Fruit fly (Drosophila melanogaster): ENCODE data around the gene CG43229.

The CG43229 gene

DNA sequence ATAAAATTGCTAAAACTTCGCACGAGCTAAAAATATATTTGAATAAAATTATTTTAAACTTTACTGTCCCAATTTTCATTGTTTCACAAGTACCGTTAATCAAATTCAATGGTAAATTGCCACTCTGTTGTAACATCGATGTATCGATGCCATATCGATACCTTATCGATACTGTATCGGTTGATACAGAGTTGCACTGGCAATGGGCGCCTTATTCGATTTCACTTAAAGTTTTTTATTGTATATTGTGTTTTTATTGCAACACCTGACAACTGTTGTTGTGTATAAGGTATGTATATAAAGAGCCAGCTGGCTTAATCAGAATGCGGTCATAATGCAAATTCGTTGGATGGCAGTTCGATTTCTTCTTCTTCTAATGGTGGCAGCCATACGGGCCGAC is at the start of gene CG43229:
Gene CG43229 (plus strand): TSS at position 246 of the 400 bp plus-strand sequence.
- TF ChIP-seq usp (GFP tag; optimal IDR thresholded peaks at IDR 0.05) (no peak), pan (optimal IDR thresholded peaks at IDR 0.05) (no peak), Dll (optimal IDR thresholded peaks at IDR 0.05) (no peak), CG8478 (optimal IDR thresholded peaks at IDR 0.05) (no peak), EcR (GFP tag; optimal IDR thresholded peaks at IDR 0.05) (no peak), psq (optimal IDR thresholded peaks at IDR 0.05) (no peak)

DNA sequence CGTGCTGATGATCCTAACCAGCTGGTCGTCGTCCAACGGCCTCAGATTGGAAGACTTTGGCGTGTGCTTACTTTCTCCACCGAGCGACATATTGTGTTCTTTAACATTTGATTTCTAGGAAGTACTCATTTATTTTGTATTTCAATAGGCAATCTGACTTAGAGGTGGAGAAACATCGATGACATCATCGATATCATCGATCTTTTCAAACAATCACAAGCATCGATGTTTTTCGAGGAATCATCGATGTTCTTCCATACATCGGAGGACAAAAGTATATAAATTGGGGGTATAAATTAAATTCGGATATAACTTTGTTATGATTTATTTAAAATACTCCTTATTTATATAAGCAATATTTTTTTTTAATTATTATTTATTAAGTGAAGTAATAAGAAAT is 48.0 kb upstream of the CG43229 start, which contains the start of gene Swt1:
Gene Swt1 (minus strand): TSS at position 177 of the 400 bp plus-strand sequence.
- TF ChIP-seq psq (optimal IDR thresholded peaks at IDR 0.05) (no peak), Dll (optimal IDR thresholded peaks at IDR 0.05) (no peak), pan (optimal IDR thresholded peaks at IDR 0.05) (no peak), EcR (GFP tag; optimal IDR thresholded peaks at IDR 0.05) (no peak), CG8478 (optimal IDR thresholded peaks at IDR 0.05) (no peak), usp (GFP tag; optimal IDR thresholded peaks at IDR 0.05) (no peak)

DNA sequence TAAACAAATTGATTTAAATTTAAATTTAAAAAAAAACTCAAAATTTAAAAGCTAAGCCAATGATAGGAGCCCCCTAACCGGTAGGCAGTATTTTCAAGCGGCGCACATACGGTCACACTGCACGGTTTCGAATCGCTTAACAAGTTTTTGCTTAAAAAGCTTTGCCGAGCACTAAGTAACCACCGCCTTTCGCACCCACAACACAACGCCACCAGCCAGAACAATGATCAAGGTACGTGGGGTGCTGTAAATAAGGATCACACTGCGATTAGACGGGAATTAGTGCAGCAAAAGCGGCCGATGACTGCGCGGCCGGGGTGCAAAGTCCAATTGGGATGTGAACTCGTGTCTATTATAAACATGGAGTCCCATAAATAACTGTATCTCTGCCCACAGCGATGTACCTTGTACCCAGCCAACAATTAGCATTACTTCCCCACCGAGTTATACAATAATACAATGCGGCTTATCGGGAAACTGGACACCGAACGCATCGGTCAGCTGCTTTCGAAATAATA is 47.1 kb upstream of the CG43229 start, which contains the start of gene scu:
Gene scu (plus strand): TSS at position 101 of the 518 bp plus-strand sequence.
- TF ChIP-seq Dll (optimal IDR thresholded peaks at IDR 0.05) (no peak), pan (optimal IDR thresholded peaks at IDR 0.05) (no peak), EcR (GFP tag; optimal IDR thresholded peaks at IDR 0.05) (no peak), psq (optimal IDR thresholded peaks at IDR 0.05) (no peak), CG8478 (optimal IDR thresholded peaks at IDR 0.05) (no peak), usp (GFP tag; optimal IDR thresholded peaks at IDR 0.05) (no peak)

DNA sequence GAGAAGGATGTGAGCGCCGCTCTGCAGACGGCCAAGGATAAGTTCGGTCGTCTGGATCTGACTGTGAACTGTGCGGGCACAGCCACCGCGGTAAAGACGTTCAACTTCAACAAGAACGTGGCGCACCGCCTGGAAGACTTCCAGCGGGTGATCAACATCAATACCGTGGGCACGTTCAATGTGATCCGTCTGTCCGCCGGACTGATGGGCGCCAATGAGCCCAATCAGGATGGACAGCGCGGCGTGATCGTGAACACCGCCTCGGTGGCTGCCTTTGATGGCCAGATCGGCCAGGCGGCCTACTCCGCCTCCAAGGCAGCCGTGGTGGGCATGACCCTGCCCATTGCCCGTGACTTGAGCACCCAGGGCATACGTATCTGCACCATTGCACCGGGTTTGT is 46.2 kb upstream of the CG43229 start:
- TF ChIP-seq CG8478 (optimal IDR thresholded peaks at IDR 0.05) (no peak), EcR (GFP tag; optimal IDR thresholded peaks at IDR 0.05) (no peak), Dll (optimal IDR thresholded peaks at IDR 0.05) (no peak), psq (optimal IDR thresholded peaks at IDR 0.05) (no peak), usp (GFP tag; optimal IDR thresholded peaks at IDR 0.05) (no peak), pan (optimal IDR thresholded peaks at IDR 0.05) (no peak)

DNA sequence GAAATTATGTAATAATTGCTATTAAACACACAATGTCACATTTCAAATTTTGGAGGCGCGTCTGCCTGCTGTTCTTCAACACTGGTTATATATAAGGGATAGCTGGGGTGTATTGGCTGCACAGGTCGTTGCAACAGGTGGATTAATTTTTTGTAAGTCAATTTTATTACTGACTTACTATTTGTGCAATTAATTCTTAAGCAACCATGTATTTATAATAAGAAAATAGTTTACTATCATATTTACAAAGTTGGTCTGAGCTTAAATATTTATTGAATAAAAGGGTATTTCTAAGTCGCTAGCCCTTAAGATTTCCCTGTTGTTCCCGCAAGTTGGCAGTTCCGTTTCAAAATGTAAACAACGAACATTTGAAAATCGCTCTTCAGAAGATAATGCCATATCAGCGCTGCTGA is 45.5 kb upstream of the CG43229 start, which contains the start of gene RhoGAP16F:
Gene RhoGAP16F (plus strand): TSS at position 336 of the 413 bp plus-strand sequence.
- peak; percentile 95 for TF ChIP-seq pan (optimal IDR thresholded peaks at IDR 0.05)
- no peak for TF ChIP-seq Dll (optimal IDR thresholded peaks at IDR 0.05)

DNA sequence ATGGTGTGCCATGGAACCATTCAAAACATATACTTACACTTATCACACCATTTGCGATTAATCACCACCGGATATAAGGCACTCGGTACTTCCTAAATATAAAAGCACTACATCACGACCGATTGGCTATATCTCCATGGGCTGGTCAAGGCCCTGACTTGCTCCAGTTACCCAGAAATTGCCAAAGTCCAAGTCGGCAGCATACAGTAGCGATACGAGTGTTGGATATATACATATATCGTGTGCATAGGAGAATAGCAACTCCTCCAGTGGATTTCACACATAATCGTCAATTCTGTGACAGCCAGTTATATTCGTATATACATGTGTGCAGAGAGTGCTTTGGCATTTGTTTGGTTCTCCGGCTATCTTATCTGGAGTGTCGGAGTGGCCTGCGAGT is 44.2 kb upstream of the CG43229 start:
- TF ChIP-seq usp (GFP tag; optimal IDR thresholded peaks at IDR 0.05) (no peak), EcR (GFP tag; optimal IDR thresholded peaks at IDR 0.05) (no peak), CG8478 (optimal IDR thresholded peaks at IDR 0.05) (no peak), Dll (optimal IDR thresholded peaks at IDR 0.05) (no peak), psq (optimal IDR thresholded peaks at IDR 0.05) (no peak), pan (optimal IDR thresholded peaks at IDR 0.05) (no peak)

DNA sequence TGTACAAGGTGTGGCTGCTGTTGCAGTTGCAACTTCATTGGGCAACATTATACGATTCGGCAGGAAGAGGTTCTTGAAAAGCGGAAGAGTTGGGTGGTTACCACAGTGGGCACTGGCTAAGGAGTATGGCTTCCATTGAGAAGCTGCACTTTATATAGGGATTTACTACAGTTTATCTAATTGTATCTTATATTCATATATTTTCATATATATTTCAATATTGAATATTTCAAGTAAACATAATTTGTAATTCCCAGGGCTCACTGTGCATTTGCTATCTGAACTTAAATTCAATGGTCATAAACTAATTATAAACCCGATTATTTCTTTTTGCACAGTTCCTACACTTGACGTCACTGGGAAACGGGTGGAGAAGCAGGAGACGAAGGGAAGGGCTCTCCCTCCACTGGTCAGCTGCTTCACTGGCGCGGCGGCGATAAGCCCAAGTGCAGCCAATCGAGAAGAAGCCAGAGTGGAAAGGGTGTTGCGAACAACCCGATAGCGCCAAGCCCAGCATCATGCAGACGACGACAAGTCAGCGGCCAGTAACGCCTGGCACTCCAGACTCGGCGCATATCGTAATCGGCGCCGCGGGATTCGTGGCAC is 43.5 kb upstream of the CG43229 start:
- no peak for TF ChIP-seq usp (GFP tag; optimal IDR thresholded peaks at IDR 0.05)
- TF ChIP-seq pan (optimal IDR thresholded peaks at IDR 0.05), result no peak
- TF ChIP-seq EcR (GFP tag; optimal IDR thresholded peaks at IDR 0.05), result no peak
- no peak for TF ChIP-seq CG8478 (optimal IDR thresholded peaks at IDR 0.05)
- no peak for TF ChIP-seq psq (optimal IDR thresholded peaks at IDR 0.05)

DNA sequence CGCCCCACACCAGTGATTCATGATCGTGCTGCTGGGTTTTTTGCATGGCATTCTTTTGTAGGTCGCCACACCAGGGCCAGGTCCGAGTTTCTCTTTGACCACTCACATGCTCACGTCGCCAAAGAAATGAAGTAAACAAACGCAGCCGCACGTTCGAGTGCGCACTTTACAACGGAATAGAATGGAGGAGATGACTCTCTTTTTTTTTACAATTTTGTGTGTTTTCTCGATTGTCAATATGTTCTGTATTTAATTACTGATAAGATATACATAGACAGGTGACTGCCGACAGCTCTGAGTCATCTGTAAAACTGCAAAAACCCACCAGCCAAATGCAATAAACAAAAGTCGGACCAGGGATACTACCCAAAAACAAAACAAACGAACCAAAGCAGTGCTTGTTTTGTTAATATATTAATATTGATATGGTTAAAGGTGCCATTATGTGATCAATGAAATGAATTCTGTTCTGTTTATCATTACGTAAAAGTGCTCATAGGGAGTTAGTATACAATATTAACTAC is 38.1 kb upstream of the CG43229 start:
- TF ChIP-seq EcR (GFP tag; optimal IDR thresholded peaks at IDR 0.05) (no peak), psq (optimal IDR thresholded peaks at IDR 0.05) (no peak), pan (optimal IDR thresholded peaks at IDR 0.05) (no peak), CG8478 (optimal IDR thresholded peaks at IDR 0.05) (no peak), Dll (optimal IDR thresholded peaks at IDR 0.05) (no peak), usp (GFP tag; optimal IDR thresholded peaks at IDR 0.05) (no peak)

DNA sequence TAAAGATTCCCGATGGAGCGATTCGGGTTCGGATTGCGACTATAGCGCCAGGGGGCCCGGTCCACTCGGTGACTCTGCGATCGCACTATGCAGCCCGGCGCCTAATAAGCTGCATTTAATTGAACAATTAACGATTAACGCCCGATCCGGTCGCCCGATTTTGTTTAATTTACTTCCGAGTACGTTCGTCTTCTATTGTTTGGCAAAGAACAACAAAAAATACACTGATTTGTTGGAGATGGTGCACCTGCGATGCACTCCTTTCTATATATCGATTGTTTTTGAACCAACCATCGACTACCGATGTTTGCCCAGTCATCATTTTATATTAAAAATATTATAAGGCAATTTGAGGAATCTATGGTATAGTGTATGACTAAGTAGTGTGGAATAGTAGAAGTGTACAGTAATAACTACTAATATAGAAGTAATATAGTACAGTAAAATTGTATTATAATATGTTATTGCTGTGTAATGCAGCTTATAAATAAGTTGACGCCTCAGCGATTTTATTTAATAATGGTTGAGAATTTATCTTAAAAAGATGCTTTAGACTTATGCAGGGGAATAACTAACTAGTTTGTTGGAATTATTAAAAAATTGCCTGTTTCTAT is 37.1 kb upstream of the CG43229 start, which contains the start of gene Mvb12:
Gene Mvb12 (minus strand): TSS at position 217 of the 614 bp plus-strand sequence.
- TF ChIP-seq CG8478 (optimal IDR thresholded peaks at IDR 0.05) (no peak), psq (optimal IDR thresholded peaks at IDR 0.05) (no peak), Dll (optimal IDR thresholded peaks at IDR 0.05) (no peak), pan (optimal IDR thresholded peaks at IDR 0.05) (no peak), usp (GFP tag; optimal IDR thresholded peaks at IDR 0.05) (no peak), EcR (GFP tag; optimal IDR thresholded peaks at IDR 0.05) (no peak)

DNA sequence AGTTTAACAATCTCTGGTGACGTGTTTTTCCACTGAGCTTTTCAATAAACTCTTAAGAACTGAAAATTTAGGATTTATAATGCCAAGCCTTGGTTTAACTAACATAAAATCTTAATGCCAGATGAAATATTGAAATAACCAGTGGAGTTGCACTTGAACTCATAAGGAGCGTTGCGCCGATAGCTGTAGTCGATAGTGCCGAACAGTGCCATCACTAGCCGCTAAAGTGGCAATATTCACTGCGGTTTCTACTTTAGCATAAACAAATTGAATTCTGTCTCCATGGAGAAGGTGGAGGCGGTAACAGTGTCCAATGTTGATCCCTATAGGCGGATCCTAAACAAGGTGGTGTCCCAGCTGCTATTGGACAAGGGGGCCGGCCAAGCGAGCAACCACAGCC is 36.6 kb upstream of the CG43229 start, which contains the start of gene Taf8:
Gene Taf8 (plus strand): TSS at position 193 of the 400 bp plus-strand sequence.
- TF ChIP-seq EcR (GFP tag; optimal IDR thresholded peaks at IDR 0.05), result no peak
- no peak for TF ChIP-seq usp (GFP tag; optimal IDR thresholded peaks at IDR 0.05)

DNA sequence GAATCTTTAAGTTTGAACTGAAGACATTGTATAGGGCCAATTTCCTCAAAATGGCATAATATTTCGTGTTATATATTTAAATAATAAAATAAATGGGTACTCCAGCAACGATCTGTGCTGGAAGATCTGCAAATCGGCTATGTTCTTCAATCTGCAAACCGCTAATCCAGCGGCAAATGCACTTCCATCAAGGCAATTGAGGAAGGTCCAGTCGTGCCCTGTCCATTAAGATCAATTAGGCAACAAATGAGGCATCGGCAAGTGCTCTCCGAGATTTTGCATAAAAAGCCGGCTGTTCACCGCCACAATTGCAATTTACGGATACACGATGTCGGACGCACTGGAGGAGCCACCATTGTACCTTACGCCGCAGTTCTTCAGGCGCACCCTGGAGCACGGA is 35.0 kb upstream of the CG43229 start, which contains the start of gene CG7135:
Gene CG7135 (plus strand): TSS at position 301 of the 400 bp plus-strand sequence.
- TF ChIP-seq psq (optimal IDR thresholded peaks at IDR 0.05), result no peak
- no peak for TF ChIP-seq CG8478 (optimal IDR thresholded peaks at IDR 0.05)
- no peak for TF ChIP-seq pan (optimal IDR thresholded peaks at IDR 0.05)
- no peak for TF ChIP-seq EcR (GFP tag; optimal IDR thresholded peaks at IDR 0.05)
- no peak for TF ChIP-seq Dll (optimal IDR thresholded peaks at IDR 0.05)
- no peak for TF ChIP-seq usp (GFP tag; optimal IDR thresholded peaks at IDR 0.05)

DNA sequence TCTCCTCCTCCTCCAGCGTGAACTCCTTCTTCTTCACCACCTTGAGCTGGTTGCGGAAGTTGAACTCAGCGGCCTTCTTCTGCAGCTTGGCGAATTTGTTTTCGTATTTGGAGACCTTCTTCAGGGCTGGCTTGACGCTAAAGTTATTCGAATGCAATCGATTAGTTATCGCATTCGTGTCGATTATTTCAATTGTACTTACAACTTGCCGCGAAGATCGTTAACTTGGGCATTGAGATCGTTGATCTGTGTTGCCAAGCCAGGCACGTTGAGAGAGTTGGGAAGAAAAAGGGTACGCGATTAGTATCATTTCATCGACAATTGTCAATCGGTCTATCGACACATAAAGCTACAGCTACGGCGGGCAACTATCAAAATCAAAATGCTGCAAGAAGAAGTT is 31.7 kb upstream of the CG43229 start:
- no peak for TF ChIP-seq Dll (optimal IDR thresholded peaks at IDR 0.05)
- no peak for TF ChIP-seq psq (optimal IDR thresholded peaks at IDR 0.05)
- TF ChIP-seq pan (optimal IDR thresholded peaks at IDR 0.05), result no peak
- TF ChIP-seq usp (GFP tag; optimal IDR thresholded peaks at IDR 0.05), result no peak
- TF ChIP-seq EcR (GFP tag; optimal IDR thresholded peaks at IDR 0.05), result no peak
- no peak for TF ChIP-seq CG8478 (optimal IDR thresholded peaks at IDR 0.05)

Data from whole organism.